Fruit fly (Drosophila melanogaster) whole organism, adult: ENCODE measurements around the gene per.
A peak's percentile ranks its signal among the peaks of the same experiment; 100 is the strongest.

ENCODE experiments used
- CG11617 ChIP-seq: fragments of 200-800 bp; sonication (Bioruptor generic); optimal IDR thresholded peaks from 2 replicates; lab custom pipeline; 2017; ENCODE audit warnings: mild to moderate bottlenecking, missing biosample characterization, missing genetic modification reagents, missing genetic modification characterization
- CG12768 ChIP-seq: fragments of 200-800 bp; sonication (Bioruptor generic); optimal IDR thresholded peaks from 2 replicates; lab custom pipeline; 2017; ENCODE audit warnings: missing biosample characterization, missing genetic modification characterization, mild to moderate bottlenecking, moderate library complexity, missing genetic modification reagents
- CG14711 ChIP-seq: fragments of 200-800 bp; sonication (Bioruptor generic); optimal IDR thresholded peaks from 2 replicates; lab custom pipeline; 2018; ENCODE audit warnings: missing biosample characterization, mild to moderate bottlenecking, missing genetic modification characterization, moderate library complexity
- CG1620 ChIP-seq: fragments of 200-800 bp; sonication (Bioruptor generic); optimal IDR thresholded peaks from 2 replicates; lab custom pipeline; 2016; ENCODE audit warnings: missing biosample characterization, missing genetic modification characterization
- CG33017 ChIP-seq: fragments of 200-800 bp; sonication (Bioruptor generic); optimal IDR thresholded peaks from 2 replicates; lab custom pipeline; 2018; ENCODE audit warnings: missing biosample characterization, mild to moderate bottlenecking, missing genetic modification characterization, moderate library complexity
- CG5204 ChIP-seq: fragments of 200-800 bp; sonication (Bioruptor generic); optimal IDR thresholded peaks from 2 replicates; lab custom pipeline; 2016; ENCODE audit warnings: missing biosample characterization, missing genetic modification characterization
- CG7045 ChIP-seq: fragments of 200-800 bp; sonication (Bioruptor generic); optimal IDR thresholded peaks from 2 replicates; lab custom pipeline; 2017; ENCODE audit warnings: missing biosample characterization, mild to moderate bottlenecking, missing genetic modification characterization
- CG7101 ChIP-seq: fragments of 200-800 bp; sonication (Bioruptor generic); optimal IDR thresholded peaks from 2 replicates; lab custom pipeline; 2018; ENCODE audit warnings: missing biosample characterization, mild to moderate bottlenecking, missing genetic modification characterization, moderate library complexity
- Clk ChIP-seq: fragments of 200-800 bp; sonication (Bioruptor generic); optimal IDR thresholded peaks from 2 replicates; lab custom pipeline; 2017; ENCODE audit warnings: missing biosample characterization, missing genetic modification characterization
- Crg-1 ChIP-seq: fragments of 200-800 bp; sonication (Bioruptor generic); optimal IDR thresholded peaks from 2 replicates; lab custom pipeline; 2016; ENCODE audit warnings: missing biosample characterization, missing genetic modification characterization
- Hr96 ChIP-seq: fragments of 200-800 bp; sonication (Bioruptor generic); optimal IDR thresholded peaks from 2 replicates; lab custom pipeline; 2016; ENCODE audit warnings: missing biosample characterization, missing genetic modification characterization
- Mnt ChIP-seq: fragments of 200-800 bp; sonication (Bioruptor generic); optimal IDR thresholded peaks from 2 replicates; lab custom pipeline; 2016; ENCODE audit warnings: missing biosample characterization, mild to moderate bottlenecking, missing genetic modification characterization
- bab1 ChIP-seq: fragments of 200-800 bp; sonication (Bioruptor generic); optimal IDR thresholded peaks from 3 replicates; lab custom pipeline; 2019; ENCODE audit warnings: missing biosample characterization, mild to moderate bottlenecking, missing genetic modification characterization, moderate library complexity
- cic ChIP-seq: fragments of 200-800 bp; sonication (Bioruptor generic); optimal IDR thresholded peaks from 2 replicates; lab custom pipeline; 2017; ENCODE audit warnings: missing biosample characterization, mild to moderate bottlenecking, missing genetic modification characterization, moderate library complexity
- cnc ChIP-seq, 2 experiments: fragments of >200 bp; optimal IDR thresholded peaks; 2 replicates each; lab custom pipeline; 2017
- kay ChIP-seq: fragments of 200-800 bp; sonication (Bioruptor generic); peaks from one replicate; lab custom pipeline; 2016; ENCODE audit warnings: missing biosample characterization, missing genetic modification characterization, borderline replicate concordance
- ovo ChIP-seq: fragments of 200-800 bp; sonication (Bioruptor generic); optimal IDR thresholded peaks from 2 replicates; lab custom pipeline; 2016; ENCODE audit warnings: missing biosample characterization, missing genetic modification characterization
- pad ChIP-seq: fragments of 200-800 bp; sonication (Bioruptor generic); optimal IDR thresholded peaks from 3 replicates; lab custom pipeline; 2017; ENCODE audit warnings: missing biosample characterization, missing genetic modification characterization, mild to moderate bottlenecking, moderate library complexity, missing genetic modification reagents
- tj ChIP-seq: fragments of 200-800 bp; sonication (Bioruptor generic); optimal IDR thresholded peaks from 3 replicates; lab custom pipeline; 2017; ENCODE audit warnings: missing biosample characterization, mild to moderate bottlenecking, missing genetic modification characterization, moderate library complexity
- toe ChIP-seq: fragments of 200-800 bp; sonication (Bioruptor generic); optimal IDR thresholded peaks from 2 replicates; lab custom pipeline; 2016; ENCODE audit warnings: missing biosample characterization, missing genetic modification characterization

The per gene

DNA sequence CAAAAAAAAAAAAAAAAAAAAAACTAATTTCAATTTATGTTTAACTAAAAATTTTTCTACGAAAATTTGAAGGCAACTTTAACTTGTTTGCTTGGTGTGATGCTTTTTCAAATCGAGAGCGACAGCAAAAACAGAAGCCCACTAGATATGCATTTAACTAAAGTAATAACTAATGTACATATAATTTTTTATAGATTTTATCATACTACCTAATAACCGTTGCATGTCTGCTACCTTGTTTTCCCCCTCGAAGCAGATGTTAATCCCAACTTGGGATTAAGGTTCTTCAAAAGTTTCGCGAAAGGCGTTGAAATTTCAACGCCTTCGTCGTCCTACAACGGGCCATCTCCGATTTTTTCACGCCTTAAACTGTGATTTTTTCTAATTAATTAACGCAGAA, 2.5 kb upstream of the per start, which contains the start of gene CG2652:
TSS of gene CG2652 (minus strand) at position 101 of the 400 bp plus-strand sequence.
- TF ChIP-seq CG7045, result no peak
- TF ChIP-seq CG5204 (GFP tag; lab: Kevin White, UChicago), result no peak
- no peak for TF ChIP-seq toe (GFP tag; lab: Kevin White, UChicago)
- no peak for TF ChIP-seq Crg-1 (GFP tag; lab: Kevin White, UChicago)
- TF ChIP-seq kay, result no peak
- no peak for TF ChIP-seq CG11617 (GFP tag; lab: Kevin White, UChicago)
- no peak for TF ChIP-seq CG7101 (tag; lab: Kevin White, UChicago)
- no peak for TF ChIP-seq CG14711 (tag; lab: Kevin White, UChicago)
- TF ChIP-seq bab1 (GFP tag; lab: Kevin White, UChicago), result no peak
- no peak for TF ChIP-seq tj (GFP tag; lab: Kevin White, UChicago)
- TF ChIP-seq Hr96 (GFP tag; lab: Kevin White, UChicago), result no peak
- TF ChIP-seq Clk (GFP tag; lab: Kevin White, UChicago), result no peak
- TF ChIP-seq CG33017 (tag; lab: Kevin White, UChicago), result no peak
- no peak for TF ChIP-seq pad (GFP tag; lab: Kevin White, UChicago)
- TF ChIP-seq Mnt (GFP tag; lab: Kevin White, UChicago), result no peak
- no peak for TF ChIP-seq cnc (optimal IDR thresholded peaks at IDR 0.05; lab: Kevin White, UChicago)
- TF ChIP-seq CG12768 (GFP tag; lab: Kevin White, UChicago), result no peak
- no peak for TF ChIP-seq CG1620 (GFP tag; lab: Kevin White, UChicago)

DNA sequence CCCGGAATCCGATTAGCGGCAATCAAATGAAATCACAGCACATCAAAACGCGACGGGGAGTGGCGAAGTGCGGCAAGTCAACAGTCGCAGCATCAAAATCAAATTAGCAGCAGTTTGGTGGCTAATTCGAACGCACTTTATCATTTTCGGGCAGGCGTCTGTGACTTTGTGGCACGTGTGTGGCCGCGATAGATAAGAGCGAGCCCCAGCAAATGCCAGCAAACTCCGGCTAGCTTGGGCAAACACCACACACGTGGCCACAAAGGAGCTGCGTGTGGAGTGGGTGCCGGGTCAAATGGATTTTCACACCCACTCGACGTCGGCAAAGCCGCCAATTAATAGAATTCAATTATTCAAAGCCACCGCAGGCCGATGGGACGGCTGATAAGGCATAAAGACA, 1.5 kb upstream of the per start:
- TF ChIP-seq tj (GFP tag; lab: Kevin White, UChicago) (no peak), toe (GFP tag; lab: Kevin White, UChicago) (no peak), cic (no peak), Clk (GFP tag; lab: Kevin White, UChicago) (no peak), CG11617 (GFP tag; lab: Kevin White, UChicago) (no peak), CG33017 (tag; lab: Kevin White, UChicago) (no peak), CG1620 (GFP tag; lab: Kevin White, UChicago) (no peak), pad (GFP tag; lab: Kevin White, UChicago) (no peak), cnc (optimal IDR thresholded peaks at IDR 0.05; lab: Kevin White, UChicago) (no peak), CG7101 (tag; lab: Kevin White, UChicago) (no peak), CG7045 (no peak), Mnt (GFP tag; lab: Kevin White, UChicago) (no peak), CG14711 (tag; lab: Kevin White, UChicago) (no peak)

DNA sequence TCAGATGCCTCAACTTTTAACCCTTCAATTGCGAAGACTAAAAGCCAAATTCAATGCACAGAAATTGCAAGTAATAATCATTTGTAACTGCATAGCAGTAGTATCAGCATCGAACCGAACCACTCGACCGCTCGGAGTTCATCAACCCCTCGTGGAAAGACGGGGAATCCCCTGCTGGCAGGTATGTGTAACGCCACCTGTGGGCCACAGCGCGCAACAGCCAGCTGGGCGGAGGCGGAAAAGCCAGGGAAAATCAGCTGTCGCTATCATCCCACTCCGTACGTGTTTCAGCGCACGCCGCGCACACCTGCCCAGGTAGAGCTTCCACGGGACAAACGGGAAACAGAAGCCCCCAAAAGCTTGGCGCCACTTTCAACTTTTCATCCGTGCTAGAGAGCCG, 938 bp upstream of the per start:
- TF ChIP-seq bab1 (GFP tag; lab: Kevin White, UChicago) (no peak), cic (no peak), pad (GFP tag; lab: Kevin White, UChicago) (no peak), ovo (GFP tag; lab: Kevin White, UChicago) (no peak), Mnt (GFP tag; lab: Kevin White, UChicago) (no peak), cnc (optimal IDR thresholded peaks at IDR 0.05; lab: Kevin White, UChicago) (no peak), CG33017 (tag; lab: Kevin White, UChicago) (no peak), CG12768 (GFP tag; lab: Kevin White, UChicago) (no peak), Clk (GFP tag; lab: Kevin White, UChicago) (no peak), CG11617 (GFP tag; lab: Kevin White, UChicago) (no peak), CG7045 (no peak), CG7101 (tag; lab: Kevin White, UChicago) (no peak), CG1620 (GFP tag; lab: Kevin White, UChicago) (no peak), CG14711 (tag; lab: Kevin White, UChicago) (no peak), kay (no peak)

DNA sequence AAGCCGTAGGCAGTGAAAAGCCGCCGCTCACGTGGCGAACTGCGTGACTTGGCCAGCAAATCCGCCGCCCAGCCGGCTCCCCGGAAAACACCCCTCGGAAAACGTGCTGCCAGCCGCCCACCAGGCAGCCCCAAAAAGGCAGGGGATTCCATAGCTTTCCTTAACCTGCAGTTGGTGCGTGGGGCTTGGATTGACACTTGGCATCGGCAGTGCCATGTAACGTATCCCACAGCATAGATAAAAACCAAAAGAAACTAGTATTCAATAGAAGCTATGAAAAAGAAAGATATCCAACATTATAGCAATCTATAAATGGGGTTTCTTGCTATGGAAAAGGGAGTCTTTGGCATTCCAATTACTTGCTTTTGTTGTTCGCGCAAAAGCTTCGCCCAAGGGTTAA, 358 bp upstream of the per start:
- TF ChIP-seq tj (GFP tag; lab: Kevin White, UChicago), result peak; percentile 28
- no peak for TF ChIP-seq Mnt (GFP tag; lab: Kevin White, UChicago)
- peak; percentile 65 for TF ChIP-seq CG5204 (GFP tag; lab: Kevin White, UChicago)
- TF ChIP-seq ovo (GFP tag; lab: Kevin White, UChicago), result no peak
- no peak for TF ChIP-seq cic
- peak; percentile 49 for TF ChIP-seq CG33017 (tag; lab: Kevin White, UChicago)
- peak; percentile 20 for TF ChIP-seq CG1620 (GFP tag; lab: Kevin White, UChicago)
- peak; percentile 65 for TF ChIP-seq CG14711 (tag; lab: Kevin White, UChicago)
- peak; percentile 86 for TF ChIP-seq Hr96 (GFP tag; lab: Kevin White, UChicago)
- TF ChIP-seq Crg-1 (GFP tag; lab: Kevin White, UChicago), result no peak
- TF ChIP-seq CG7101 (tag; lab: Kevin White, UChicago), result peak; percentile 81
- TF ChIP-seq kay, result no peak
- peak; percentile 32 for TF ChIP-seq toe (GFP tag; lab: Kevin White, UChicago)
- peak; percentile 92 for TF ChIP-seq Clk (GFP tag; lab: Kevin White, UChicago)
- peak; percentile 79 for TF ChIP-seq CG11617 (GFP tag; lab: Kevin White, UChicago)
- TF ChIP-seq bab1 (GFP tag; lab: Kevin White, UChicago), result no peak
- TF ChIP-seq cnc (optimal IDR thresholded peaks at IDR 0.05; lab: Kevin White, UChicago), result no peak
- TF ChIP-seq CG7045, result peak; percentile 50
- peak; percentile 38 for TF ChIP-seq CG12768 (GFP tag; lab: Kevin White, UChicago)
- TF ChIP-seq pad (GFP tag; lab: Kevin White, UChicago), result peak; percentile 28

DNA sequence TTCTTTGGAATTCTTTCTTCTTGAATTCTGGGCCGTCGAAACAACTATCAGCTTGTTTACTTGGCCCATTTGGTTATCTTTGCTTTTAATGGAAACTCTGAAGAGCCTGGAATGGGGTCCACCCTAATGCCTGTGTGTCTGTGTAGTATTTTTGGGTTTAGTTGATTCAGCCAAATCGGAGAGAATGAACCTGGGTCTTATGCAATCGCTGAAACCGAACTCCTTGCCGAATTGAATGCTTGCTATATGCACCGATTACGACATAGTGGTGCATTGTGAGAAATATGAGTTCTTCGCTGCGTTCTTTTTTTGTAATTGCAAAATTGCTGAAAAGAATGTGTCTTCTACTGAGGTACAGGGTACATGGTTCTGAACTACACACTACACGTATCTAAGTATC, 1.6 kb downstream of the per start:
- TF ChIP-seq pad (GFP tag; lab: Kevin White, UChicago) (no peak), tj (GFP tag; lab: Kevin White, UChicago) (peak; percentile 96), CG11617 (GFP tag; lab: Kevin White, UChicago) (no peak), CG7101 (tag; lab: Kevin White, UChicago) (peak; percentile 29), Clk (GFP tag; lab: Kevin White, UChicago) (no peak), Hr96 (GFP tag; lab: Kevin White, UChicago) (no peak)
